Worm (Caenorhabditis elegans): ENCODE data around the gene Y57G7A.11.
A peak's percentile ranks its signal among the peaks of the same experiment; 100 is the strongest.

Y57G7A.11 gene

ce11 chrII:1320987-1321807 is 44.5 kb upstream of the Y57G7A.11 start, which contains the start of gene vig-1:
Gene vig-1, plus strand, starts transcription at chrII:1321037.
- TF ChIP-seq nhr-77 (tag; optimal IDR thresholded peaks at IDR 0.05) = no peak
- TF ChIP-seq daf-12 (tag; optimal IDR thresholded peaks at IDR 0.05) = no peak
- TF ChIP-seq elt-3 (tag; optimal IDR thresholded peaks at IDR 0.05) = no peak
- TF ChIP-seq nhr-23 (tag; optimal IDR thresholded peaks at IDR 0.05) = no peak
- TF ChIP-seq unc-39 (tag; optimal IDR thresholded peaks at IDR 0.05) = no peak
- TF ChIP-seq unc-62 (GFP tag; optimal IDR thresholded peaks at IDR 0.05) = no peak
- TF ChIP-seq nhr-25 (tag; optimal IDR thresholded peaks at IDR 0.05) = no peak
- TF ChIP-seq nhr-43 (tag; optimal IDR thresholded peaks at IDR 0.05; ENCODE audit: poor library complexity, severe bottlenecking) = no peak
- TF ChIP-seq fkh-2 (tag; optimal IDR thresholded peaks at IDR 0.05) = no peak
- no peak for TF ChIP-seq nhr-67 (tag; optimal IDR thresholded peaks at IDR 0.05)

DNA sequence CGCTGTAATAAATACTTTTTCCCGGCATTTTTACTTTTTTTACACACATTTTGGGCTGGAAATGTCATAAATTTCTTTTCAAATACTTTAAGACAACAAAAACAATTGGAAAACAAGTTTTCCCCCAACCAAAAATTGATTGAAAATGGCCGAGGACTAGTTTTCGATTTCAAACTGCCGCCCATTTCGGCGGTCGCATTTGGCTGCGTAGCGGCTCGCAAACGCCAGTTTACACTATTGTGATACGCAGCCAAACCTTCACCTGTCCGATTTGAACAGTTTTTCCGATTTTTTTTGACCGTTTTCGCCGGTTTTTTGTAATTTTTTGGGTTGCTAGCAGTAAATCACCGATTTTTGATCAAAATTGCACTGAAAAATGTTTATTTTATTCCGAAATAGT is 43.7 kb upstream of the Y57G7A.11 start:
- peak; percentile 77 for TF ChIP-seq fkh-10 (GFP tag; optimal IDR thresholded peaks at IDR 0.05)
- peak; percentile 84 for TF ChIP-seq skn-1 (tag; optimal IDR thresholded peaks at IDR 0.05)
- no peak for TF ChIP-seq nhr-12 (tag; optimal IDR thresholded peaks at IDR 0.05)
- TF ChIP-seq nhr-76 (tag; optimal IDR thresholded peaks at IDR 0.05) = no peak
- TF ChIP-seq R02D3.7 (tag; optimal IDR thresholded peaks at IDR 0.05) = peak; percentile 89
- TF ChIP-seq nfya-1 (tag; optimal IDR thresholded peaks at IDR 0.05; ENCODE audit: insufficient read depth) = peak; percentile 96
- no peak for TF ChIP-seq mdl-1 (tag; optimal IDR thresholded peaks at IDR 0.05)
- peak; percentile 98 for TF ChIP-seq ZK546.5 (tag; optimal IDR thresholded peaks at IDR 0.05)
- peak; percentile 79 for TF ChIP-seq nhr-11 (tag; optimal IDR thresholded peaks at IDR 0.05)
- TF ChIP-seq ceh-16 (tag; optimal IDR thresholded peaks at IDR 0.05) = peak; percentile 15
- TF ChIP-seq fos-1 (tag; optimal IDR thresholded peaks at IDR 0.05) = peak; percentile 85
- peak; percentile 13 for TF ChIP-seq nhr-28 (tag; optimal IDR thresholded peaks at IDR 0.05)
- TF ChIP-seq snpc-4 (tag; optimal IDR thresholded peaks at IDR 0.05) = peak; percentile 83
- peak; percentile 75 for TF ChIP-seq nhr-77 (tag; optimal IDR thresholded peaks at IDR 0.05)
- peak; percentile 85 for TF ChIP-seq ceh-28 (tag; optimal IDR thresholded peaks at IDR 0.05)
- TF ChIP-seq lin-39 (tag; optimal IDR thresholded peaks at IDR 0.05) = peak; percentile 95
- TF ChIP-seq mml-1 (tag; optimal IDR thresholded peaks at IDR 0.05) = no peak
- no peak for TF ChIP-seq fkh-2 (tag; optimal IDR thresholded peaks at IDR 0.05)
- peak; percentile 80 for TF ChIP-seq aly-2 (tag; optimal IDR thresholded peaks at IDR 0.05)
- peak in 2 of 3 experiments; percentile 32 to 93 for TF ChIP-seq elt-3 (tag; optimal IDR thresholded peaks at IDR 0.05)
- TF ChIP-seq ceh-9 (tag; optimal IDR thresholded peaks at IDR 0.05) = no peak
- peak; percentile 91 for TF ChIP-seq elt-2 (tag; optimal IDR thresholded peaks at IDR 0.05)
- TF ChIP-seq lsy-12 (tag; optimal IDR thresholded peaks at IDR 0.05) = peak; percentile 100
- TF ChIP-seq daf-12 (tag; optimal IDR thresholded peaks at IDR 0.05) = no peak
- peak; percentile 93 for TF ChIP-seq jun-1 (tag; optimal IDR thresholded peaks at IDR 0.05)
- TF ChIP-seq elt-1 (tag; optimal IDR thresholded peaks at IDR 0.05) = peak; percentile 91
- peak; percentile 99 for TF ChIP-seq nhr-25 (tag; optimal IDR thresholded peaks at IDR 0.05)
- TF ChIP-seq tbx-2 (tag; optimal IDR thresholded peaks at IDR 0.05) = peak; percentile 81
- peak; percentile 66 for TF ChIP-seq egl-27 (tag; optimal IDR thresholded peaks at IDR 0.05)
- TF ChIP-seq zag-1 (tag; optimal IDR thresholded peaks at IDR 0.05) = no peak
- no peak for TF ChIP-seq sea-2 (GFP tag; optimal IDR thresholded peaks at IDR 0.05)
- peak; percentile 97 for TF ChIP-seq lin-15B (tag; optimal IDR thresholded peaks at IDR 0.05)
- peak; percentile 99 for TF ChIP-seq nhr-23 (tag; optimal IDR thresholded peaks at IDR 0.05)
- peak; percentile 85 for TF ChIP-seq ama-1 (optimal IDR thresholded peaks at IDR 0.05)
- TF ChIP-seq ztf-4 (tag; optimal IDR thresholded peaks at IDR 0.05) = peak; percentile 23
- no peak for TF ChIP-seq ztf-11 (tag; optimal IDR thresholded peaks at IDR 0.05)
- no peak for TF ChIP-seq eor-1 (tag; optimal IDR thresholded peaks at IDR 0.05)
- peak; percentile 86 for TF ChIP-seq egl-5 (tag; optimal IDR thresholded peaks at IDR 0.05)
- TF ChIP-seq unc-39 (tag; optimal IDR thresholded peaks at IDR 0.05) = no peak
- peak; percentile 61 for TF ChIP-seq hmg-11 (tag; optimal IDR thresholded peaks at IDR 0.05)
- peak; percentile 50 for TF ChIP-seq pqm-1 (tag; optimal IDR thresholded peaks at IDR 0.05)
- peak; percentile 98 for TF ChIP-seq pha-4 (tag; optimal IDR thresholded peaks at IDR 0.05)
- peak; percentile 94 for TF ChIP-seq nhr-43 (tag; optimal IDR thresholded peaks at IDR 0.05; ENCODE audit: poor library complexity, severe bottlenecking)
- TF ChIP-seq unc-62 (GFP tag; optimal IDR thresholded peaks at IDR 0.05) = peak; percentile 78
- peak; percentile 83 for TF ChIP-seq ceh-82 (tag; optimal IDR thresholded peaks at IDR 0.05)
- no peak for TF ChIP-seq nhr-237 (tag; optimal IDR thresholded peaks at IDR 0.05)
- TF ChIP-seq nhr-67 (tag; optimal IDR thresholded peaks at IDR 0.05) = no peak

Measured in whole organism, L3 larva.